Worm (Caenorhabditis elegans) whole organism, young adult: ENCODE measurements around the gene T05A8.6.

Source experiments
- B0019.2 ChIP-seq: fragments of 200-800 bp; sonication (Bioruptor generic); conservative IDR thresholded peaks from 2 replicates; pipeline ENCODE4 v1.3.6; 2022; ENCODE audit warnings: missing genetic modification reagents, missing genetic modification characterization, missing compliant biosample characterization
- C06A6.2 ChIP-seq: fragments of 200-800 bp; sonication (Bioruptor generic); conservative IDR thresholded peaks from 2 replicates; pipeline ENCODE4 v1.3.6; 2022; ENCODE audit warnings: missing genetic modification characterization, missing compliant biosample characterization
- F10E7.11 ChIP-seq: sonication (generic microtip); optimal IDR thresholded peaks from 2 replicates; lab custom pipeline; 2017; ENCODE audit warnings: mild to moderate bottlenecking, missing genetic modification characterization, moderate library complexity, missing compliant biosample characterization
- ama-1 ChIP-seq, 3 experiments: fragments of 150-350 bp in 1 of 3; sonication (generic microtip) in 2 of 3; optimal IDR thresholded peaks; 2 replicates each; lab custom pipeline; 2014 to 2018; ENCODE audit warnings: missing biosample characterization in 2 of 3, missing genetic modification characterization in 2 of 3, missing genetic modification reagents in 2 of 3
- bed-2 ChIP-seq: fragments of 200-800 bp; sonication (Bioruptor generic); IDR thresholded peaks from 2 replicates; pipeline ENCODE4 v1.3.6; 2022; ENCODE audit warnings: missing genetic modification reagents, missing genetic modification characterization, missing compliant biosample characterization
- egrh-3 ChIP-seq: fragments of 200-800 bp; sonication (Bioruptor generic); IDR thresholded peaks from 2 replicates; pipeline ENCODE4 v1.3.6; 2022; ENCODE audit warnings: missing genetic modification reagents, missing genetic modification characterization, missing compliant biosample characterization
- hmg-1.2 ChIP-seq: fragments of 200-800 bp; sonication (Bioruptor generic); IDR thresholded peaks from 2 replicates; pipeline ENCODE4 v1.3.6; 2022; ENCODE audit warnings: missing genetic modification reagents, missing genetic modification characterization, missing compliant biosample characterization
- snpc-3.4 ChIP-seq: sonication (generic microtip); optimal IDR thresholded peaks from 2 replicates; lab custom pipeline; 2017; ENCODE audit warnings: missing genetic modification characterization, mild to moderate bottlenecking, missing compliant biosample characterization, antibody characterized with exemption, moderate library complexity, missing genotype, missing genetic modification reagents
- snpc-4 ChIP-seq, 5 experiments: fragments of 150-350 bp in 1 of 5; sonication (generic microtip) in 4 of 5; optimal IDR thresholded peaks; 2 replicates each; lab custom pipeline; 2014 to 2018; ENCODE audit warnings: missing genetic modification characterization in 5 of 5, missing biosample characterization in 3 of 5, antibody characterized with exemption in 2 of 5, mild to moderate bottlenecking in 2 of 5, missing compliant biosample characterization in 2 of 5, missing genotype in 2 of 5, moderate library complexity in 2 of 5, missing genetic modification reagents in 1 of 5
- ztf-6 ChIP-seq: fragments of 200-800 bp; sonication (Bioruptor generic); IDR thresholded peaks from 2 replicates; pipeline ENCODE4 v1.3.6; 2022; ENCODE audit warnings: missing genetic modification reagents, missing genetic modification characterization, missing compliant biosample characterization

DNA sequence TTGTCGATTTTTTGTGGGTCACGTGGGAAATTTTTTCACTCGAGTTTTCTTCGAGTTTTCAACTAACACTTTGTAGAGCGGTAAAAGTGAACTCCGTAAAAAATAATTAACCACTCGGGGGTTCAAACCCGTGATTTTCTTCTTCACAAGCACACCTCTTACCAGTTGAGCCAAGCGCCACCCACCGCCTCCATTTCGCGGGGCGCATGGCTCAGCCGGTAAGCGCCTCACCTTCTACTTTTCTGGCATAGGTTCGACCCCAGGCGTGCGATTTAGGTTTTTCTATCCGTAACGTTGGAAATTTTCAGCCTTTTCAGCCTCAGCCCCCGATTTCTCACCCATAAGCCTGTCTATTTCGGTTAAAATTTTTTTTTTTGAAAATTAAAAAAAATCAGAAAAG, 17.5 kb downstream of the T05A8.6 start:
- no peak for TF ChIP-seq ztf-6 (GFP tag; lab: Robert Waterston, UW)
- no peak for TF ChIP-seq F10E7.11 (tag; lab: Kevin White, UChicago)
- no peak for TF ChIP-seq snpc-3.4 (tag; lab: Kevin White, UChicago)
- TF ChIP-seq bed-2: no peak
- TF ChIP-seq snpc-4 (GFP tag; optimal IDR thresholded peaks at IDR 0.05; lab: Kevin White, UChicago): no peak
- TF ChIP-seq snpc-4 (tag; optimal IDR thresholded peaks at IDR 0.05; lab: Kevin White, UChicago): no peak
- no peak for TF ChIP-seq egrh-3 (GFP tag; lab: Robert Waterston, UW)
- TF ChIP-seq ama-1 (optimal IDR thresholded peaks at IDR 0.05; lab: Kevin White, UChicago): no peak
- TF ChIP-seq ama-1 (GFP tag; optimal IDR thresholded peaks at IDR 0.05; lab: Kevin White, UChicago): no peak
- TF ChIP-seq hmg-1.2 (GFP tag; lab: Robert Waterston, UW): no peak
- TF ChIP-seq B0019.2 (GFP tag; lab: Robert Waterston, UW): no peak
- TF ChIP-seq C06A6.2: no peak
